Fruit fly (Drosophila melanogaster) whole organism, embryonic: Measurements from ENCODE around the gene CG13667.

ENCODE experiments used
- CG11456 ChIP-seq: fragments of 200-800 bp; sonication (Bioruptor generic); IDR thresholded peaks from 3 replicates; pipeline ENCODE4 v1.3.6; 2022; ENCODE audit warnings: missing biosample characterization, missing genetic modification characterization
- CG11723 ChIP-seq: fragments of 200-800 bp; sonication (Bioruptor generic); optimal IDR thresholded peaks from 2 replicates; lab custom pipeline; 2017; ENCODE audit warnings: missing biosample characterization, mild to moderate bottlenecking, missing genetic modification characterization
- CG12219 ChIP-seq: fragments of 200-800 bp; sonication (Bioruptor generic); optimal IDR thresholded peaks from 3 replicates; lab custom pipeline; 2018; ENCODE audit warnings: missing biosample characterization, mild to moderate bottlenecking, missing genetic modification characterization
- CG1602 ChIP-seq: fragments of 200-800 bp; sonication (Bioruptor generic); optimal IDR thresholded peaks from 3 replicates; lab custom pipeline; 2016; ENCODE audit warnings: missing biosample characterization, missing genetic modification characterization
- CG16779 ChIP-seq: fragments of 200-800 bp; sonication (Bioruptor generic); IDR thresholded peaks from 2 replicates; pipeline ENCODE4 v1.3.6; 2022; ENCODE audit warnings: missing biosample characterization, missing genetic modification characterization
- CG1792 ChIP-seq: fragments of 200-800 bp; sonication (Bioruptor generic); optimal IDR thresholded peaks from 2 replicates; lab custom pipeline; 2016; ENCODE audit warnings: missing biosample characterization, missing genetic modification characterization
- CG18011 ChIP-seq: fragments of 200-800 bp; sonication (Bioruptor generic); optimal IDR thresholded peaks from 2 replicates; lab custom pipeline; 2017; ENCODE audit warnings: missing biosample characterization, missing genetic modification characterization, mild to moderate bottlenecking, moderate library complexity, missing genotype
- CG18476 ChIP-seq: fragments of 200-800 bp; sonication (Bioruptor generic); optimal IDR thresholded peaks from 2 replicates; lab custom pipeline; 2016; ENCODE audit warnings: missing biosample characterization, mild to moderate bottlenecking, missing genetic modification characterization
- CG2678 ChIP-seq: fragments of 200-800 bp; sonication (Bioruptor generic); optimal IDR thresholded peaks from 3 replicates; lab custom pipeline; 2019; ENCODE audit warnings: missing biosample characterization, mild to moderate bottlenecking, missing genetic modification characterization, moderate library complexity
- CG30020 ChIP-seq: fragments of 200-800 bp; optimal IDR thresholded peaks from 2 replicates; lab custom pipeline; 2019; ENCODE audit warnings: missing biosample characterization, mild to moderate bottlenecking, missing genetic modification characterization, moderate library complexity
- CG30431 ChIP-seq: fragments of 200-800 bp; sonication (Bioruptor generic); optimal IDR thresholded peaks from 2 replicates; lab custom pipeline; 2017; ENCODE audit warnings: missing biosample characterization, missing genetic modification characterization
- CG31441 ChIP-seq: fragments of 200-800 bp; sonication (Bioruptor generic); IDR thresholded peaks from 2 replicates; pipeline ENCODE4 v1.3.6; 2022; ENCODE audit warnings: missing biosample characterization, missing genetic modification characterization
- CG6254 ChIP-seq: fragments of 200-800 bp; sonication (Bioruptor generic); optimal IDR thresholded peaks from 3 replicates; lab custom pipeline; 2017; ENCODE audit warnings: mild to moderate bottlenecking, missing biosample characterization, missing genetic modification reagents, missing genetic modification characterization
- CG6813 ChIP-seq: fragments of 200-800 bp; sonication (Bioruptor generic); optimal IDR thresholded peaks from 2 replicates; lab custom pipeline; 2017; ENCODE audit warnings: missing biosample characterization, missing genetic modification characterization, mild to moderate bottlenecking, moderate library complexity, missing genetic modification reagents
- CG7745 ChIP-seq: fragments of 200-800 bp; sonication (Bioruptor generic); optimal IDR thresholded peaks from 2 replicates; lab custom pipeline; 2018; ENCODE audit warnings: missing biosample characterization, mild to moderate bottlenecking, missing genetic modification characterization, moderate library complexity
- CG7963 ChIP-seq: fragments of 200-800 bp; sonication (Bioruptor generic); IDR thresholded peaks from 3 replicates; pipeline ENCODE4 v1.3.6; 2022; ENCODE audit warnings: missing biosample characterization, missing genetic modification characterization; ENCODE audit not compliant: partially characterized antibody
- CG8388 ChIP-seq: fragments of 200-800 bp; sonication (Bioruptor generic); optimal IDR thresholded peaks from 2 replicates; lab custom pipeline; 2019; ENCODE audit warnings: missing biosample characterization, mild to moderate bottlenecking, missing genetic modification characterization, moderate library complexity
- CG9797 ChIP-seq: fragments of 200-800 bp; sonication (Bioruptor generic); optimal IDR thresholded peaks from 3 replicates; lab custom pipeline; 2018; ENCODE audit warnings: missing biosample characterization, mild to moderate bottlenecking, missing genetic modification characterization
- Drgx ChIP-seq: fragments of 200-800 bp; sonication (Bioruptor generic); IDR thresholded peaks from 2 replicates; pipeline ENCODE4 v1.3.6; 2022; ENCODE audit warnings: missing biosample characterization, missing genetic modification characterization
- Fer1 ChIP-seq: fragments of 200-800 bp; sonication (Bioruptor generic); optimal IDR thresholded peaks from 2 replicates; lab custom pipeline; 2017; ENCODE audit warnings: missing biosample characterization, mild to moderate bottlenecking, missing genetic modification characterization
- Hr3 ChIP-seq: fragments of 200-800 bp; sonication (Bioruptor generic); optimal IDR thresholded peaks from 3 replicates; lab custom pipeline; 2016; ENCODE audit warnings: missing biosample characterization, missing genetic modification characterization
- Mrtf ChIP-seq: fragments of 200-800 bp; sonication (Bioruptor generic); IDR thresholded peaks from 3 replicates; pipeline ENCODE4 v1.3.6; 2022; ENCODE audit warnings: missing biosample characterization, missing genetic modification characterization
- Neu2 ChIP-seq: fragments of 200-800 bp; sonication (Bioruptor generic); optimal IDR thresholded peaks from 3 replicates; lab custom pipeline; 2016; ENCODE audit warnings: missing biosample characterization, missing genetic modification characterization, borderline replicate concordance
- Pdp1 ChIP-seq, 2 experiments: fragments of 200-800 bp; sonication (Bioruptor generic); optimal IDR thresholded peaks; 3 replicates each; lab custom pipeline; 2016; ENCODE audit warnings: missing biosample characterization in 2 of 2, missing genetic modification characterization in 2 of 2, mild to moderate bottlenecking in 1 of 2, moderate library complexity in 1 of 2
- Poxn ChIP-seq: fragments of 200-800 bp; sonication (Bioruptor generic); IDR thresholded peaks from 2 replicates; pipeline ENCODE4 v1.3.6; 2022; ENCODE audit warnings: missing biosample characterization, missing genetic modification characterization
- Sin3A ChIP-seq: fragments of >200 bp; optimal IDR thresholded peaks from 2 replicates; lab custom pipeline; 2018
- Six4 ChIP-seq: fragments of 200-800 bp; sonication (Bioruptor generic); optimal IDR thresholded peaks from 2 replicates; lab custom pipeline; 2016; ENCODE audit warnings: missing biosample characterization, missing genetic modification characterization
- Ssrp ChIP-seq: fragments of 200-800 bp; sonication (Bioruptor generic); optimal IDR thresholded peaks from 2 replicates; lab custom pipeline; 2018; ENCODE audit warnings: missing biosample characterization, mild to moderate bottlenecking, missing genetic modification characterization, moderate library complexity
- Trl ChIP-seq, 3 experiments: fragments of >200 bp in 2 of 3; fragments of 200-800 bp in 1 of 3; sonication (Bioruptor generic) in 1 of 3; optimal IDR thresholded peaks; 2 replicates in 1 of 3; 3 replicates in 2 of 3; lab custom pipeline; 2016 to 2017; ENCODE audit warnings: missing biosample characterization in 1 of 3, missing genetic modification characterization in 1 of 3
- al ChIP-seq: fragments of 200-800 bp; sonication (Bioruptor generic); IDR thresholded peaks from 2 replicates; pipeline ENCODE4 v1.3.6; 2022; ENCODE audit warnings: missing biosample characterization, missing genetic modification characterization
- ase ChIP-seq: fragments of 200-800 bp; sonication (Bioruptor generic); IDR thresholded peaks from 3 replicates; pipeline ENCODE4 v1.3.6; 2022; ENCODE audit warnings: missing biosample characterization, missing genetic modification characterization
- cwo ChIP-seq: fragments of 200-800 bp; sonication (Bioruptor generic); optimal IDR thresholded peaks from 3 replicates; lab custom pipeline; 2017; ENCODE audit warnings: missing biosample characterization, missing genetic modification characterization, mild to moderate bottlenecking, moderate library complexity, missing genetic modification reagents
- dm ChIP-seq: fragments of 200-800 bp; sonication (Bioruptor generic); optimal IDR thresholded peaks from 3 replicates; lab custom pipeline; 2016; ENCODE audit warnings: missing biosample characterization, missing genetic modification characterization
- ewg ChIP-seq: fragments of 200-800 bp; sonication (Bioruptor generic); optimal IDR thresholded peaks from 3 replicates; lab custom pipeline; 2017; ENCODE audit warnings: mild to moderate bottlenecking, missing biosample characterization, missing genetic modification reagents, missing genetic modification characterization
- gce ChIP-seq: fragments of 200-800 bp; sonication (Bioruptor generic); IDR thresholded peaks from 3 replicates; pipeline ENCODE4 v1.3.6; 2022; ENCODE audit warnings: missing biosample characterization, missing genetic modification characterization
- gfzf ChIP-seq: fragments of 200-800 bp; sonication (Bioruptor generic); optimal IDR thresholded peaks from 2 replicates; lab custom pipeline; 2016; ENCODE audit warnings: missing biosample characterization, mild to moderate bottlenecking, missing genetic modification characterization, moderate library complexity
- gsb-n ChIP-seq: fragments of 200-800 bp; sonication (Bioruptor generic); optimal IDR thresholded peaks from 3 replicates; lab custom pipeline; 2018; ENCODE audit warnings: missing biosample characterization, mild to moderate bottlenecking, missing genetic modification characterization
- hth ChIP-seq: fragments of >200 bp; optimal IDR thresholded peaks from 2 replicates; lab custom pipeline; 2017; ENCODE audit warnings: inconsistent platforms
- jing ChIP-seq: fragments of 200-800 bp; sonication (Bioruptor generic); optimal IDR thresholded peaks from 2 replicates; lab custom pipeline; 2018; ENCODE audit warnings: missing biosample characterization, mild to moderate bottlenecking, missing genetic modification characterization
- jumu ChIP-seq: fragments of 200-800 bp; sonication (Bioruptor generic); optimal IDR thresholded peaks from 3 replicates; lab custom pipeline; 2016; ENCODE audit warnings: missing biosample characterization, missing genetic modification characterization
- kah ChIP-seq: fragments of 200-800 bp; sonication (Bioruptor generic); optimal IDR thresholded peaks from 2 replicates; lab custom pipeline; 2018; ENCODE audit warnings: missing biosample characterization, mild to moderate bottlenecking, missing genetic modification characterization
- kay ChIP-seq: fragments of 200-800 bp; sonication (Bioruptor generic); optimal IDR thresholded peaks from 2 replicates; lab custom pipeline; 2016; ENCODE audit warnings: missing biosample characterization, missing genetic modification characterization
- lab ChIP-seq: fragments of 200-800 bp; sonication (Bioruptor generic); optimal IDR thresholded peaks from 3 replicates; lab custom pipeline; 2017; ENCODE audit warnings: missing biosample characterization, missing genetic modification characterization, mild to moderate bottlenecking, moderate library complexity, missing genetic modification reagents
- nom ChIP-seq: fragments of 200-800 bp; sonication (Bioruptor generic); optimal IDR thresholded peaks from 2 replicates; lab custom pipeline; 2017; ENCODE audit warnings: missing biosample characterization, missing genetic modification characterization, mild to moderate bottlenecking, moderate library complexity, missing genetic modification reagents
- otp ChIP-seq: fragments of 200-800 bp; sonication (Bioruptor generic); IDR thresholded peaks from 3 replicates; pipeline ENCODE4, ENCODE4 v1.3.6; 2022; ENCODE audit warnings: missing biosample characterization, missing genetic modification characterization
- phol ChIP-seq: fragments of 200-800 bp; sonication (Bioruptor generic); optimal IDR thresholded peaks from 3 replicates; lab custom pipeline; 2018; ENCODE audit warnings: missing biosample characterization, mild to moderate bottlenecking, missing genetic modification characterization, moderate library complexity
- schlank ChIP-seq: fragments of 200-800 bp; sonication (Bioruptor generic); optimal IDR thresholded peaks from 2 replicates; lab custom pipeline; 2018; ENCODE audit warnings: missing biosample characterization, mild to moderate bottlenecking, missing genetic modification characterization
- sens-2 ChIP-seq: fragments of 200-800 bp; sonication (Bioruptor generic); IDR thresholded peaks from 2 replicates; pipeline ENCODE4 v1.3.6; 2022; ENCODE audit warnings: missing biosample characterization, missing genetic modification characterization
- so ChIP-seq: fragments of 200-800 bp; sonication (Bioruptor generic); IDR thresholded peaks from 3 replicates; pipeline ENCODE4 v1.3.6; 2022; ENCODE audit warnings: missing biosample characterization, missing genetic modification characterization
- yki ChIP-seq: fragments of >200 bp; optimal IDR thresholded peaks from 3 replicates; lab custom pipeline; 2018

Gene CG13667

DNA sequence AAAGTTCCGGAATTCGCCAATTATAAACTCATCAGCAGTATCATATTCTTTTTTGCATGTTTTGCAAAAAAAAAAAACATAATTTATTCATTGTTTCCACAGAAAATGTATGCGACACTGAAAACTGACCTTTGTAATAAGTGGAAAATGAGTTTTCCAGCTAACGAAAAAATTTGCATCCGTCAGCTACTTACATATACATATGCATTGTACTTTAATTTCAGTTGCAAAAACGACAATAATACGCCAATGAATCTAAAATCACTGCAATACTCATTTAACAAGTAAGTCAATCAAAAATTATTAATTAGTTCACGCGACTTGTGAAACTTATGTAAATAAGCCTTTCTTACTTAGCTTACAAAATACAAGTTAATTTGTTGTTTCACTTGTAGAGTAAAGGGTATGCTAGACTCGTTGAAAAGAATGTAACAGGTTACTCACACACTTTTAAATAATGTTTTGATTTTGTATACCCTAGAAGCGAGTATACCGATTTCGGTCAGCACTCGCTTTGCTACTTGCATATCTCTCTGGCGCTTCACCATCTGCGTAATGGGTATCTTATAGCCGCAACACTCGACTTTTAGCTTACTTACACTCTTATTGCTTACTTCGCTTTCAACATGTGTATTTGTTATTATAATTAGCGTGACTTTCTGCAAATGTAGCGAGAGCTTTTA, 6.3 kb upstream of the CG13667 start (continued):
- no peak for TF ChIP-seq Sin3A (lab: Kevin White, UChicago)
- TF ChIP-seq ewg (GFP tag; lab: Kevin White, UChicago) = no peak
- no peak for TF ChIP-seq CG9797 (GFP tag; lab: Kevin White, UChicago)
- TF ChIP-seq Six4 (GFP tag; lab: Kevin White, UChicago) = no peak
- TF ChIP-seq Mrtf (GFP tag; lab: Robert Waterston, UW) = no peak
- no peak for TF ChIP-seq Poxn
- no peak for TF ChIP-seq jing (GFP tag; lab: Kevin White, UChicago)
- no peak for TF ChIP-seq CG7745 (tag; lab: Kevin White, UChicago)
- TF ChIP-seq gfzf (GFP tag; lab: Kevin White, UChicago) = no peak
- TF ChIP-seq phol (tag; lab: Kevin White, UChicago) = peak; percentile 38
- peak; percentile 73 for TF ChIP-seq Drgx
- peak; percentile 26 for TF ChIP-seq CG8388 (GFP tag; lab: Kevin White, UChicago)
- TF ChIP-seq kah (GFP tag; lab: Kevin White, UChicago) = no peak
- TF ChIP-seq Hr3 = peak; percentile 14
- TF ChIP-seq nom (GFP tag; lab: Kevin White, UChicago) = no peak
- TF ChIP-seq sens-2 (GFP tag; lab: Robert Waterston, UW) = no peak
- TF ChIP-seq gsb-n = no peak
- TF ChIP-seq Neu2 = no peak
- 0 out of 3 replicates have a peak, but pooled peaks have one; percentile 21 for TF ChIP-seq ase (GFP tag; lab: Robert Waterston, UW)
- TF ChIP-seq Pdp1 (GFP tag; optimal IDR thresholded peaks at IDR 0.05; lab: Kevin White, UChicago) = peak; percentile 29 to 41
- TF ChIP-seq yki (lab: Kevin White, UChicago) = no peak
- peak; percentile 9; the same call in 1 of the 3 replicates for TF ChIP-seq gce (GFP tag; lab: Robert Waterston, UW)
- no peak for TF ChIP-seq CG18476 (GFP tag; lab: Kevin White, UChicago)
- no peak for TF ChIP-seq CG1602
- no peak for TF ChIP-seq lab (GFP tag; lab: Kevin White, UChicago)
- TF ChIP-seq CG7963 (GFP tag; lab: Robert Waterston, UW) = peak; percentile 63; the same call in 2 of the 3 replicates
- no peak for TF ChIP-seq CG6254
- no peak for TF ChIP-seq CG11723 (GFP tag; lab: Kevin White, UChicago)
- TF ChIP-seq otp (GFP tag; lab: Robert Waterston, UW) = 0 out of 3 replicates have a peak, but pooled peaks have one; percentile 36
- TF ChIP-seq kay = no peak
- TF ChIP-seq CG31441 (GFP tag; lab: Robert Waterston, UW) = no peak
- TF ChIP-seq CG2678 (tag; lab: Kevin White, UChicago) = no peak
- TF ChIP-seq hth (lab: Kevin White, UChicago) = no peak
- no peak for TF ChIP-seq dm (GFP tag; lab: Kevin White, UChicago)
- TF ChIP-seq cwo (GFP tag; lab: Kevin White, UChicago) = no peak
- TF ChIP-seq CG11456 (GFP tag; lab: Robert Waterston, UW) = peak; percentile 65; the same call in 2 of the 3 replicates
- peak; percentile 38 for TF ChIP-seq Ssrp (tag; lab: Kevin White, UChicago)
- TF ChIP-seq CG6813 = no peak
- no peak for TF ChIP-seq CG30020 (tag; lab: Kevin White, UChicago)
- no peak for TF ChIP-seq CG12219
- TF ChIP-seq CG30431 = no peak
- no peak for TF ChIP-seq CG1792
- no peak for TF ChIP-seq Fer1 (GFP tag; lab: Kevin White, UChicago)
- no peak for TF ChIP-seq jumu (GFP tag; lab: Kevin White, UChicago)
- no peak for TF ChIP-seq CG18011 (GFP tag; lab: Kevin White, UChicago)
- TF ChIP-seq schlank (tag; lab: Kevin White, UChicago) = no peak
- no peak for TF ChIP-seq CG16779 (GFP tag; lab: Robert Waterston, UW)
- no peak for TF ChIP-seq al (GFP tag; lab: Robert Waterston, UW)
- TF ChIP-seq Trl (optimal IDR thresholded peaks at IDR 0.05; lab: Kevin White, UChicago) = no peak
- TF ChIP-seq Trl (GFP tag; optimal IDR thresholded peaks at IDR 0.05; lab: Kevin White, UChicago) = no peak
- TF ChIP-seq so (GFP tag; lab: Robert Waterston, UW) = no peak
